Fruit fly (Drosophila melanogaster) whole organism, embryonic: ENCODE data around the gene CG34427.
A peak's percentile ranks its signal among the peaks of the same experiment; 100 is the strongest.

Experiments used
- Awh ChIP-seq: fragments of 200-800 bp; sonication (Bioruptor generic); IDR thresholded peaks from 2 replicates; pipeline ENCODE4, ENCODE4 v1.3.6; 2022; ENCODE audit warnings: missing biosample characterization, missing genetic modification characterization
- B-H1 ChIP-seq: fragments of 200-800 bp; sonication (Bioruptor generic); IDR thresholded peaks from 3 replicates; pipeline ENCODE4 v1.3.6; 2022; ENCODE audit warnings: missing biosample characterization, missing genetic modification characterization
- Bdp1 ChIP-seq: fragments of 200-800 bp; sonication (Bioruptor generic); optimal IDR thresholded peaks from 3 replicates; lab custom pipeline; 2016; ENCODE audit warnings: missing biosample characterization, missing genetic modification characterization
- CG10543 ChIP-seq: fragments of 200-800 bp; sonication (Bioruptor generic); optimal IDR thresholded peaks from 3 replicates; lab custom pipeline; 2017; ENCODE audit warnings: missing biosample characterization, mild to moderate bottlenecking, missing genetic modification characterization, moderate library complexity
- CG10654 ChIP-seq: fragments of 200-800 bp; sonication (Bioruptor generic); optimal IDR thresholded peaks from 2 replicates; lab custom pipeline; 2016; ENCODE audit warnings: missing biosample characterization, missing genetic modification characterization
- CG11696 ChIP-seq: fragments of 200-800 bp; sonication (Bioruptor generic); IDR thresholded peaks from 2 replicates; pipeline ENCODE4 v1.3.6; 2022; ENCODE audit warnings: missing biosample characterization, missing genetic modification characterization
- CG13287 ChIP-seq: fragments of 200-800 bp; sonication (Bioruptor generic); IDR thresholded peaks from 2 replicates; pipeline ENCODE4 v1.3.6; 2022; ENCODE audit warnings: missing biosample characterization, missing genetic modification characterization; ENCODE audit not compliant: partially characterized antibody
- CG13894 ChIP-seq: fragments of 200-800 bp; sonication (Bioruptor generic); optimal IDR thresholded peaks from 3 replicates; lab custom pipeline; 2018; ENCODE audit warnings: missing biosample characterization, mild to moderate bottlenecking, missing genetic modification characterization, moderate library complexity
- CG14014 ChIP-seq: fragments of 200-800 bp; sonication (Bioruptor generic); IDR thresholded peaks from 2 replicates; pipeline ENCODE4 v1.3.6; 2022; ENCODE audit warnings: missing biosample characterization, missing genetic modification characterization
- CG1792 ChIP-seq: fragments of 200-800 bp; sonication (Bioruptor generic); optimal IDR thresholded peaks from 2 replicates; lab custom pipeline; 2016; ENCODE audit warnings: missing biosample characterization, missing genetic modification characterization
- CG18619 ChIP-seq: fragments of 200-800 bp; sonication (Bioruptor generic); optimal IDR thresholded peaks from 3 replicates; lab custom pipeline; 2017; ENCODE audit warnings: missing biosample characterization, mild to moderate bottlenecking, missing genetic modification characterization
- CG34376 ChIP-seq: fragments of 200-800 bp; sonication (Bioruptor generic); optimal IDR thresholded peaks from 2 replicates; lab custom pipeline; 2018; ENCODE audit warnings: missing biosample characterization, mild to moderate bottlenecking, missing genetic modification characterization
- CG4328 ChIP-seq: fragments of 200-800 bp; sonication (Bioruptor generic); optimal IDR thresholded peaks from 3 replicates; lab custom pipeline; 2017; ENCODE audit warnings: missing biosample characterization, missing genetic modification reagents, missing genetic modification characterization
- CG4730 ChIP-seq: fragments of 200-800 bp; sonication (Bioruptor generic); IDR thresholded peaks from 2 replicates; pipeline ENCODE4 v1.3.6; 2022; ENCODE audit warnings: missing biosample characterization, missing genetic modification characterization
- CG5953 ChIP-seq: fragments of 200-800 bp; sonication (Bioruptor generic); IDR thresholded peaks from 2 replicates; pipeline ENCODE4 v1.3.6; 2022; ENCODE audit warnings: missing biosample characterization, missing genetic modification characterization
- CG6254 ChIP-seq: fragments of 200-800 bp; sonication (Bioruptor generic); optimal IDR thresholded peaks from 3 replicates; lab custom pipeline; 2017; ENCODE audit warnings: mild to moderate bottlenecking, missing biosample characterization, missing genetic modification reagents, missing genetic modification characterization
- CG7786 ChIP-seq: fragments of 200-800 bp; sonication (Bioruptor generic); optimal IDR thresholded peaks from 2 replicates; lab custom pipeline; 2016; ENCODE audit warnings: missing biosample characterization, missing genetic modification characterization
- CG7987 ChIP-seq: fragments of 200-800 bp; sonication (Bioruptor generic); optimal IDR thresholded peaks from 2 replicates; lab custom pipeline; 2018; ENCODE audit warnings: missing biosample characterization, mild to moderate bottlenecking, missing genetic modification characterization, moderate library complexity
- CG8290 ChIP-seq, 3 experiments: fragments of 200-800 bp; sonication (Bioruptor generic); optimal IDR thresholded peaks; 2 replicates each; lab custom pipeline; 2016 to 2019; ENCODE audit warnings: missing biosample characterization in 3 of 3, missing genetic modification characterization in 3 of 3, mild to moderate bottlenecking in 2 of 3, moderate library complexity in 1 of 3
- CG8765 ChIP-seq: fragments of 200-800 bp; sonication (Bioruptor generic); IDR thresholded peaks from 2 replicates; pipeline ENCODE4 v1.3.6; 2022; ENCODE audit warnings: missing biosample characterization, missing genetic modification characterization
- CG8944 ChIP-seq: fragments of 200-800 bp; sonication (Bioruptor generic); optimal IDR thresholded peaks from 3 replicates; lab custom pipeline; 2016; ENCODE audit warnings: missing biosample characterization, missing genetic modification characterization
- CG9215 ChIP-seq: fragments of 200-800 bp; sonication (Bioruptor generic); IDR thresholded peaks from 2 replicates; pipeline ENCODE4 v1.3.6; 2022; ENCODE audit warnings: missing biosample characterization, missing genetic modification characterization
- CG9797 ChIP-seq: fragments of 200-800 bp; sonication (Bioruptor generic); optimal IDR thresholded peaks from 3 replicates; lab custom pipeline; 2018; ENCODE audit warnings: missing biosample characterization, mild to moderate bottlenecking, missing genetic modification characterization
- D19B ChIP-seq: fragments of 200-800 bp; sonication (Bioruptor generic); optimal IDR thresholded peaks from 2 replicates; lab custom pipeline; 2017; ENCODE audit warnings: missing biosample characterization, mild to moderate bottlenecking, missing genetic modification characterization
- E2f1 ChIP-seq: fragments of 200-800 bp; sonication (Bioruptor generic); IDR thresholded peaks from 2 replicates; pipeline ENCODE4 v1.3.6; 2022; ENCODE audit warnings: missing biosample characterization, missing genetic modification characterization
- HLHmδ ChIP-seq: fragments of 200-800 bp; sonication (Bioruptor generic); optimal IDR thresholded peaks from 2 replicates; lab custom pipeline; 2018; ENCODE audit warnings: missing biosample characterization, mild to moderate bottlenecking, missing genetic modification characterization, moderate library complexity
- HmgZ ChIP-seq: fragments of 200-800 bp; sonication (Bioruptor generic); optimal IDR thresholded peaks from 2 replicates; lab custom pipeline; 2018; ENCODE audit warnings: missing biosample characterization, mild to moderate bottlenecking, missing genetic modification characterization
- Hsf ChIP-seq: fragments of 200-800 bp; sonication (Bioruptor generic); optimal IDR thresholded peaks from 3 replicates; lab custom pipeline; 2016; ENCODE audit warnings: missing biosample characterization, missing genetic modification characterization
- Lhr ChIP-seq: fragments of 200-800 bp; sonication (Bioruptor generic); optimal IDR thresholded peaks from 3 replicates; lab custom pipeline; 2017; ENCODE audit warnings: mild to moderate bottlenecking, missing biosample characterization, missing genetic modification reagents, missing genetic modification characterization
- Mad ChIP-seq: fragments of 200-800 bp; sonication (Bioruptor generic); optimal IDR thresholded peaks from 2 replicates; lab custom pipeline; 2016; ENCODE audit warnings: missing biosample characterization, missing genetic modification characterization
- Oaz ChIP-seq: fragments of 200-800 bp; sonication (Bioruptor generic); IDR thresholded peaks from 2 replicates; pipeline ENCODE4 v1.3.6; 2022; ENCODE audit warnings: missing biosample characterization, missing genetic modification characterization
- Oli ChIP-seq: fragments of 200-800 bp; sonication (Bioruptor generic); optimal IDR thresholded peaks from 2 replicates; lab custom pipeline; 2018; ENCODE audit warnings: missing biosample characterization, mild to moderate bottlenecking, missing genetic modification characterization, moderate library complexity
- Poxn ChIP-seq: fragments of 200-800 bp; sonication (Bioruptor generic); IDR thresholded peaks from 2 replicates; pipeline ENCODE4 v1.3.6; 2022; ENCODE audit warnings: missing biosample characterization, missing genetic modification characterization
- Vsx1 ChIP-seq: fragments of 200-800 bp; sonication (Bioruptor generic); optimal IDR thresholded peaks from 2 replicates; lab custom pipeline; 2017; ENCODE audit warnings: missing biosample characterization, mild to moderate bottlenecking, missing genetic modification characterization, missing genetic modification reagents
- Xbp1 ChIP-seq: fragments of 200-800 bp; sonication (Bioruptor generic); optimal IDR thresholded peaks from 3 replicates; lab custom pipeline; 2016; ENCODE audit warnings: missing biosample characterization, mild to moderate bottlenecking, missing genetic modification characterization
- btn ChIP-seq: fragments of 200-800 bp; sonication (Bioruptor generic); optimal IDR thresholded peaks from 2 replicates; lab custom pipeline; 2016; ENCODE audit warnings: missing biosample characterization, missing genetic modification characterization
- emc ChIP-seq: fragments of 200-800 bp; sonication (Bioruptor generic); optimal IDR thresholded peaks from 2 replicates; lab custom pipeline; 2016; ENCODE audit warnings: missing biosample characterization, missing genetic modification characterization
- exex ChIP-seq: fragments of 200-800 bp; sonication (Bioruptor generic); optimal IDR thresholded peaks from 4 replicates; lab custom pipeline; 2018; ENCODE audit warnings: missing biosample characterization, mild to moderate bottlenecking, missing genetic modification characterization, moderate library complexity
- gt ChIP-seq: fragments of 200-800 bp; sonication (Bioruptor generic); IDR thresholded peaks from 2 replicates; pipeline ENCODE4 v1.3.6; 2022; ENCODE audit warnings: missing biosample characterization, missing genetic modification characterization
- hth ChIP-seq: fragments of >200 bp; optimal IDR thresholded peaks from 2 replicates; lab custom pipeline; 2017; ENCODE audit warnings: inconsistent platforms
- lola ChIP-seq, 3 experiments: fragments of >200 bp in 2 of 3; fragments of 200-800 bp in 1 of 3; sonication (Bioruptor generic) in 1 of 3; optimal IDR thresholded peaks; 2 replicates each; lab custom pipeline; 2017 to 2019; ENCODE audit warnings: missing biosample characterization in 3 of 3, missing genetic modification characterization in 3 of 3, mild to moderate bottlenecking in 1 of 3, moderate library complexity in 1 of 3
- maf-S ChIP-seq: fragments of 200-800 bp; sonication (Bioruptor generic); optimal IDR thresholded peaks from 2 replicates; lab custom pipeline; 2016; ENCODE audit warnings: missing biosample characterization, missing genetic modification characterization
- pum ChIP-seq: fragments of 200-800 bp; sonication (Bioruptor generic); optimal IDR thresholded peaks from 2 replicates; lab custom pipeline; 2016; ENCODE audit warnings: missing biosample characterization, missing genetic modification characterization
- slou ChIP-seq: fragments of 200-800 bp; sonication (Bioruptor generic); optimal IDR thresholded peaks from 3 replicates; lab custom pipeline; 2016; ENCODE audit warnings: missing biosample characterization, missing genetic modification characterization
- so ChIP-seq: fragments of 200-800 bp; sonication (Bioruptor generic); IDR thresholded peaks from 3 replicates; pipeline ENCODE4 v1.3.6; 2022; ENCODE audit warnings: missing biosample characterization, missing genetic modification characterization
- tll ChIP-seq, 2 experiments: fragments of 200-800 bp in 1 of 2; fragments of >200 bp in 1 of 2; sonication (Bioruptor generic) in 1 of 2; optimal IDR thresholded peaks; 2 replicates each; lab custom pipeline; 2017 to 2019; ENCODE audit warnings: missing biosample characterization in 2 of 2, missing genetic modification characterization in 2 of 2, mild to moderate bottlenecking in 1 of 2, moderate library complexity in 1 of 2
- wdn ChIP-seq: fragments of 200-800 bp; sonication (Bioruptor generic); IDR thresholded peaks from 2 replicates; pipeline ENCODE4 v1.3.6; 2022; ENCODE audit warnings: missing biosample characterization, missing genetic modification characterization
- wek ChIP-seq: fragments of 200-800 bp; sonication (Bioruptor generic); optimal IDR thresholded peaks from 3 replicates; lab custom pipeline; 2018; ENCODE audit warnings: missing biosample characterization, mild to moderate bottlenecking, missing genetic modification characterization, moderate library complexity
- zen2 ChIP-seq: fragments of 200-800 bp; sonication (Bioruptor generic); IDR thresholded peaks from 3 replicates; pipeline ENCODE4 v1.3.6; 2022; ENCODE audit warnings: missing biosample characterization, missing genetic modification characterization; ENCODE audit not compliant: partially characterized antibody

Gene CG34427

DNA sequence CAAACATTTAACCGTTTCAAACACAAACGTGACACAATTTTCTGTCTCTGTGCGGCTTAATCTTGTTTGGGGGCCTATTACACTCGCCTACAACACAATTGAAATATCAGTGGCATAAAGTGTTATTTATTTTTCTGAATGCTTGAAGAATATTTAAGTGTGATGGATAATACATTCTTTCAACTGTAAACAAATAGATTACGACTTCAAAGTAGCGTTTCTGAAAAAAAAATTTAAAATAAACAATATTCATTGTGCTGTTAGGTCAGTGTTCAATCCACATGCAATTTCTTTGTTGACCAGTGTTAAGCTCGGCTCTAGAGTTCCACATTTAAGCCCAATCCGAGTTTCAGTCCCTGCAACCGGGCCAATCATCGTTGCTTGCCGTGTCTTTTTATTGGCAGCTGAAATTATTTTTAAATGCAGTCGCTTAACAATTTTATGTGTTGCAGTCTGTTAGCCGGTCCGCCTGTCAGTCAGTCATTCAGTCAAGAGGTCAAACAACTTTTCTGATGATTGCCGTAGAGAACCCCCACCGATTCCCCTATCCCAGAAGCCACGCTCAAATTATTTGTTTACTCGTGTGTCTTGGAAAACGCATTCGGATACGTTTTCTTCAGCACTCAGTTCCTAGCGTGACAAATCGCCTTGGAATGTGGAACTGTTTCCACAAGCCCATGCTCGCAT is 31.4 kb upstream of the CG34427 start (continued):
- TF ChIP-seq zen2 (GFP tag; lab: Robert Waterston, UW) (no peak), CG34376 (GFP tag; lab: Kevin White, UChicago) (no peak), gt (GFP tag; lab: Robert Waterston, UW) (no peak), D19B (GFP tag; lab: Kevin White, UChicago) (no peak), emc (GFP tag; lab: Kevin White, UChicago) (no peak), CG11696 (GFP tag; lab: Robert Waterston, UW) (no peak), so (GFP tag; lab: Robert Waterston, UW) (peak; percentile 82; the same call in 2 of the 3 replicates), CG6254 (peak; percentile 62), CG5953 (peak; percentile 56; the same call in 1 of the 2 replicates), CG8765 (GFP tag; lab: Robert Waterston, UW) (no peak), CG7987 (GFP tag; lab: Kevin White, UChicago) (no peak), CG4730 (peak; percentile 48; the same call in 1 of the 2 replicates), Oaz (GFP tag; lab: Robert Waterston, UW) (peak; percentile 5; the same call in 1 of the 2 replicates), slou (GFP tag; lab: Kevin White, UChicago) (no peak), Oli (tag; lab: Kevin White, UChicago) (peak; percentile 85), maf-S (peak; percentile 51), tll (GFP tag; optimal IDR thresholded peaks at IDR 0.05; lab: Kevin White, UChicago) (no peak), CG9797 (no peak), CG7786 (GFP tag; lab: Kevin White, UChicago) (peak; percentile 38), HLHmδ (GFP tag; lab: Kevin White, UChicago) (no peak), CG4328 (GFP tag; lab: Kevin White, UChicago) (no peak), Bdp1 (GFP tag; lab: Kevin White, UChicago) (peak; percentile 3), CG10543 (GFP tag; lab: Kevin White, UChicago) (peak; percentile 14), pum (GFP tag; lab: Kevin White, UChicago) (no peak), Mad (GFP tag; lab: Kevin White, UChicago) (peak; percentile 61), Xbp1 (GFP tag; lab: Kevin White, UChicago) (peak; percentile 74), btn (GFP tag; lab: Kevin White, UChicago) (peak; percentile 41), CG9215 (peak; percentile 24; the same call in 1 of the 2 replicates), E2f1 (GFP tag; lab: Robert Waterston, UW) (peak; percentile 56), Lhr (peak; percentile 39), CG13287 (GFP tag; lab: Robert Waterston, UW) (no peak), wdn (GFP tag; lab: Robert Waterston, UW) (no peak), CG8290 (GFP tag; optimal IDR thresholded peaks at IDR 0.05; lab: Kevin White, UChicago) (peak; percentile 3), CG8290 (tag; optimal IDR thresholded peaks at IDR 0.05; lab: Kevin White, UChicago) (peak in 1 of 2 experiments; percentile 29), CG8944 (GFP tag; lab: Kevin White, UChicago) (peak; percentile 17), Awh (GFP tag; lab: Robert Waterston, UW) (peak; percentile 71), wek (peak; percentile 33), HmgZ (tag; lab: Kevin White, UChicago) (peak; percentile 15), CG10654 (peak; percentile 51), CG18619 (GFP tag; lab: Kevin White, UChicago) (peak; percentile 67), Hsf (GFP tag; lab: Kevin White, UChicago) (peak; percentile 69), Vsx1 (GFP tag; lab: Kevin White, UChicago) (peak; percentile 8), CG14014 (GFP tag; lab: Robert Waterston, UW) (peak; percentile 67; the same call in 1 of the 2 replicates), exex (no peak), Poxn (GFP tag; lab: Robert Waterston, UW) (no peak), lola (GFP tag; optimal IDR thresholded peaks at IDR 0.05; lab: Kevin White, UChicago) (peak in 1 of 3 experiments; percentile 87), hth (lab: Kevin White, UChicago) (no peak), CG1792 (GFP tag; lab: Kevin White, UChicago) (no peak), CG13894 (tag; lab: Kevin White, UChicago) (no peak), B-H1 (GFP tag; lab: Robert Waterston, UW) (peak; percentile 43)
